Worm (Caenorhabditis elegans) whole organism, L2 larva: ENCODE results near the gene F23D12.7.

ENCODE experiments used
- C34F6.9 ChIP-seq: fragments of 150-350 bp; optimal IDR thresholded peaks from 2 replicates; lab custom pipeline; 2014; ENCODE audit warnings: missing biosample characterization, missing genetic modification characterization
- F13H6.1 ChIP-seq: sonication (generic microtip); optimal IDR thresholded peaks from 2 replicates; lab custom pipeline; 2016; ENCODE audit warnings: missing genetic modification characterization, missing compliant biosample characterization
- R02D3.7 ChIP-seq: fragments of 150-350 bp; optimal IDR thresholded peaks from 2 replicates; lab custom pipeline; 2014; ENCODE audit warnings: missing biosample characterization, missing genetic modification characterization
- Y55F3AM.14 ChIP-seq: fragments of 200-800 bp; sonication (Bioruptor generic); optimal IDR thresholded peaks from 2 replicates; lab custom pipeline; 2018; ENCODE audit warnings: mild to moderate bottlenecking, missing genetic modification characterization, missing compliant biosample characterization
- ZK546.5 ChIP-seq: sonication (generic microtip); optimal IDR thresholded peaks from 2 replicates; lab custom pipeline; 2017; ENCODE audit warnings: missing biosample characterization, missing genetic modification characterization
- alr-1 ChIP-seq: fragments of 150-350 bp; optimal IDR thresholded peaks from 2 replicates; lab custom pipeline; 2014; ENCODE audit warnings: missing biosample characterization, missing genetic modification characterization
- aly-2 ChIP-seq: fragments of 150-350 bp; optimal IDR thresholded peaks from 2 replicates; lab custom pipeline; 2014; ENCODE audit warnings: missing biosample characterization, missing genetic modification characterization
- ama-1 ChIP-seq: fragments of 150-350 bp; optimal IDR thresholded peaks from 2 replicates; lab custom pipeline; 2018; ENCODE audit warnings: inconsistent platforms
- blmp-1 ChIP-seq: sonication (generic microtip); optimal IDR thresholded peaks from 2 replicates; lab custom pipeline; 2017; ENCODE audit warnings: missing genetic modification characterization, mild to moderate bottlenecking, missing compliant biosample characterization, antibody characterized with exemption, moderate library complexity; ENCODE audit not compliant: insufficient read depth
- ceh-16 ChIP-seq: fragments of 150-350 bp; optimal IDR thresholded peaks from 2 replicates; lab custom pipeline; 2014; ENCODE audit warnings: missing biosample characterization, missing genetic modification characterization
- ceh-82 ChIP-seq: fragments of 150-350 bp; optimal IDR thresholded peaks from 2 replicates; lab custom pipeline; 2014; ENCODE audit warnings: missing biosample characterization, missing genetic modification characterization
- crh-2 ChIP-seq: sonication (generic microtip); optimal IDR thresholded peaks from 2 replicates; lab custom pipeline; 2017; ENCODE audit warnings: missing biosample characterization, missing genetic modification characterization
- dmd-4 ChIP-seq: sonication (generic microtip); optimal IDR thresholded peaks from 2 replicates; lab custom pipeline; 2017; ENCODE audit warnings: missing biosample characterization, missing genetic modification characterization
- egl-27 ChIP-seq: sonication (generic microtip); optimal IDR thresholded peaks from 3 replicates; lab custom pipeline; 2017; ENCODE audit warnings: missing biosample characterization, missing genetic modification reagents, missing genetic modification characterization
- elt-1 ChIP-seq: fragments of 150-350 bp; optimal IDR thresholded peaks from 2 replicates; lab custom pipeline; 2014; ENCODE audit warnings: missing biosample characterization, missing genetic modification characterization
- elt-3 ChIP-seq: sonication (generic microtip); optimal IDR thresholded peaks from 2 replicates; lab custom pipeline; 2017; ENCODE audit warnings: missing biosample characterization, missing genetic modification characterization
- fos-1 ChIP-seq: fragments of 150-350 bp; optimal IDR thresholded peaks from 2 replicates; lab custom pipeline; 2014; ENCODE audit warnings: missing biosample characterization, missing genetic modification characterization
- gmeb-1 ChIP-seq: fragments of 150-350 bp; optimal IDR thresholded peaks from 2 replicates; lab custom pipeline; 2014; ENCODE audit warnings: missing biosample characterization, missing genetic modification characterization
- lin-11 ChIP-seq: fragments of 150-350 bp; sonication (generic microtip); optimal IDR thresholded peaks from 2 replicates; lab custom pipeline; 2014; ENCODE audit warnings: missing biosample characterization, missing genetic modification characterization, inconsistent platforms, mixed read lengths
- lin-13 ChIP-seq: fragments of 150-350 bp; optimal IDR thresholded peaks from 2 replicates; lab custom pipeline; 2014; ENCODE audit warnings: missing biosample characterization, missing genetic modification reagents, missing genetic modification characterization
- lin-39 ChIP-seq: fragments of 150-350 bp; optimal IDR thresholded peaks from 2 replicates; lab custom pipeline; 2014; ENCODE audit warnings: missing biosample characterization, missing genetic modification reagents, missing genetic modification characterization
- lsy-2 ChIP-seq, 2 experiments: fragments of 150-350 bp in 1 of 2; sonication (generic microtip) in 1 of 2; optimal IDR thresholded peaks; 2 replicates each; lab custom pipeline; 2014 to 2017; ENCODE audit warnings: missing biosample characterization in 2 of 2, missing genetic modification characterization in 2 of 2
- mab-5 ChIP-seq: fragments of 150-350 bp; optimal IDR thresholded peaks from 2 replicates; lab custom pipeline; 2014; ENCODE audit warnings: missing biosample characterization, missing genetic modification characterization
- mbf-1 ChIP-seq: sonication (generic microtip); optimal IDR thresholded peaks from 2 replicates; lab custom pipeline; 2017; ENCODE audit warnings: missing biosample characterization, missing genetic modification characterization
- mdl-1 ChIP-seq, 2 experiments: fragments of 150-350 bp in 1 of 2; sonication (generic microtip) in 1 of 2; optimal IDR thresholded peaks; 2 replicates each; lab custom pipeline; 2017; ENCODE audit warnings: missing biosample characterization in 2 of 2, missing genetic modification characterization in 2 of 2
- nhr-10 ChIP-seq: sonication (generic microtip); optimal IDR thresholded peaks from 2 replicates; lab custom pipeline; 2017; ENCODE audit warnings: missing biosample characterization, missing genetic modification characterization
- nhr-11 ChIP-seq: fragments of 150-350 bp; optimal IDR thresholded peaks from 2 replicates; lab custom pipeline; 2014; ENCODE audit warnings: missing biosample characterization, missing genetic modification characterization
- nhr-12 ChIP-seq: fragments of 150-350 bp; optimal IDR thresholded peaks from 2 replicates; lab custom pipeline; 2014; ENCODE audit warnings: missing biosample characterization, missing genetic modification characterization
- nhr-129 ChIP-seq: fragments of 150-350 bp; optimal IDR thresholded peaks from 2 replicates; lab custom pipeline; 2014; ENCODE audit warnings: missing biosample characterization, missing genetic modification characterization
- nhr-21 ChIP-seq: fragments of 150-350 bp; optimal IDR thresholded peaks from 2 replicates; lab custom pipeline; 2014; ENCODE audit warnings: missing biosample characterization, missing genetic modification characterization
- nhr-23 ChIP-seq: fragments of 150-350 bp; optimal IDR thresholded peaks from 2 replicates; lab custom pipeline; 2014; ENCODE audit warnings: missing biosample characterization, missing genetic modification reagents, missing genetic modification characterization
- nhr-237 ChIP-seq: fragments of 150-350 bp; optimal IDR thresholded peaks from 2 replicates; lab custom pipeline; 2014; ENCODE audit warnings: missing biosample characterization, missing genetic modification characterization
- nhr-25 ChIP-seq: fragments of 150-350 bp; sonication (generic microtip); optimal IDR thresholded peaks from 3 replicates; lab custom pipeline; 2014; ENCODE audit warnings: missing biosample characterization, missing genetic modification characterization
- nhr-6 ChIP-seq: fragments of 150-350 bp; optimal IDR thresholded peaks from 2 replicates; lab custom pipeline; 2014; ENCODE audit warnings: missing biosample characterization, missing genetic modification characterization
- nhr-77 ChIP-seq: fragments of 150-350 bp; optimal IDR thresholded peaks from 2 replicates; lab custom pipeline; 2014; ENCODE audit warnings: missing biosample characterization, missing genetic modification characterization
- peb-1 ChIP-seq: fragments of 150-350 bp; optimal IDR thresholded peaks from 2 replicates; lab custom pipeline; 2014; ENCODE audit warnings: missing biosample characterization, missing genetic modification characterization
- sem-4 ChIP-seq: fragments of 150-350 bp; optimal IDR thresholded peaks from 2 replicates; lab custom pipeline; 2014; ENCODE audit warnings: missing biosample characterization, missing genetic modification reagents, missing genetic modification characterization
- skn-1 ChIP-seq: sonication (generic microtip); optimal IDR thresholded peaks from 2 replicates; lab custom pipeline; 2017; ENCODE audit warnings: missing biosample characterization, missing genetic modification characterization
- sma-3 ChIP-seq: sonication (generic microtip); optimal IDR thresholded peaks from 2 replicates; lab custom pipeline; 2016; ENCODE audit warnings: missing genetic modification reagents, missing genetic modification characterization, missing compliant biosample characterization
- sma-9 ChIP-seq, 2 experiments: fragments of 150-350 bp in 1 of 2; sonication (generic microtip) in 1 of 2; optimal IDR thresholded peaks; 2 replicates each; lab custom pipeline; 2014 to 2016; ENCODE audit warnings: missing genetic modification characterization in 2 of 2, mild to moderate bottlenecking in 1 of 2, missing biosample characterization in 1 of 2, missing compliant biosample characterization in 1 of 2, missing genetic modification reagents in 1 of 2, moderate library complexity in 1 of 2
- snpc-4 ChIP-seq: fragments of 150-350 bp; optimal IDR thresholded peaks from 2 replicates; lab custom pipeline; 2014; ENCODE audit warnings: missing biosample characterization, missing genetic modification characterization
- unc-39 ChIP-seq: fragments of 150-350 bp; optimal IDR thresholded peaks from 2 replicates; lab custom pipeline; 2014; ENCODE audit warnings: missing biosample characterization, missing genetic modification characterization
- unc-55 ChIP-seq: fragments of 150-350 bp; sonication (generic microtip); optimal IDR thresholded peaks from 3 replicates; lab custom pipeline; 2014; ENCODE audit warnings: missing biosample characterization, missing genetic modification reagents, missing genetic modification characterization
- unc-62 ChIP-seq: fragments of 150-350 bp; optimal IDR thresholded peaks from 2 replicates; lab custom pipeline; 2014; ENCODE audit warnings: missing biosample characterization, missing genetic modification reagents, missing genetic modification characterization
- zag-1 ChIP-seq: fragments of 150-350 bp; optimal IDR thresholded peaks from 2 replicates; lab custom pipeline; 2014; ENCODE audit warnings: missing biosample characterization, missing genetic modification characterization
- ztf-1 ChIP-seq: fragments of 200-800 bp; sonication (Bioruptor generic); conservative IDR thresholded peaks from 2 replicates; pipeline ENCODE4 v1.3.6; 2022; ENCODE audit warnings: missing genetic modification characterization, missing compliant biosample characterization
- ztf-11 ChIP-seq: sonication (generic microtip); optimal IDR thresholded peaks from 2 replicates; lab custom pipeline; 2017; ENCODE audit warnings: missing biosample characterization, missing genetic modification characterization
- ztf-4 ChIP-seq: fragments of 150-350 bp; optimal IDR thresholded peaks from 2 replicates; lab custom pipeline; 2014; ENCODE audit warnings: missing biosample characterization, missing genetic modification characterization

The F23D12.7 gene

DNA sequence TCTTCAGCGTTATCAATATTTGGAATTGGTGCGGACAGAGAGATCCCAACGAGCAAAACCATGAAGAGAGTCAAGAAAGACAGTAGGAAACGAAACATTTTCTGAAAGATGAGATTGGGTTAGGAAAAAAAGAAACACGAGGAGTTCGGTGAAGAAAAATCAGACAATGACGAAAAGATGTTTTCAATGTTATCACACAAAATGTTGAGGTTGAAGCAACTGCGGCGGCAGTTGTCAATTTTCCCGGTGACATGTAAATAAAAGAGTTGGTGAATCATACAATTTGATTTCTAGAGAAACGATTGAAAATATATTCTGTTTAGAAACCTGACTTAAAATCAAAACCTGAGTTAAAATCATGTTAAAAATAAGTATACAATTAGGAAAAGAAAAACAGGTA, at the start of gene F23D12.7:
F23D12.7 (minus strand) TSS at position 101 of the 400 bp plus-strand sequence.
- TF ChIP-seq egl-27 (tag; lab: Kevin White, UChicago): no peak

DNA sequence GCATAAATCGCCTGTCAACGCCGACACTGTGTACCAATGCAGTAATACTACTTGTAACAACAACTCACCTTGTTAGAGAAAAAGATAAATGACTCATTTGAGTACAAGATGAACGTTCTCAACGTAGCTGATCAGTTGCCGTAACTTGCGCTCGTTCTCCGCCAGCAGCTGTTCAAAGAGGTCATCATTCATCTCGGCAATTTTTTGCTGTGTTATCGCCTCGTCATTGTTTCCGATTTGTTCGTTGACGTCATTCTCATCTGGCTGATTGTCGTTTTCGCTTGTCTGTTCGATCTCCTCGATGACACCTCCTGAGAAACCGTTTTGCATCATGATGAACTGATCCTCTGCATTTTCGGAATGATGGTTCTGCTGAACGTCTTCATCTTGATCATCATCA, 49.6 kb upstream of the F23D12.7 start:
- TF ChIP-seq Y55F3AM.14 (GFP tag; lab: Kevin White, UChicago): no peak
- TF ChIP-seq fos-1 (tag; lab: Kevin White, UChicago): peak; percentile 20
- TF ChIP-seq aly-2 (tag; lab: Kevin White, UChicago): no peak
- TF ChIP-seq ama-1 (lab: Kevin White, UChicago): no peak
- TF ChIP-seq F13H6.1 (tag; lab: Kevin White, UChicago): peak; percentile 69
- no peak for TF ChIP-seq gmeb-1 (tag; lab: Kevin White, UChicago)
- no peak for TF ChIP-seq unc-55 (GFP tag; lab: Kevin White, UChicago)
- TF ChIP-seq mdl-1 (tag; optimal IDR thresholded peaks at IDR 0.05; lab: Kevin White, UChicago): no peak
- no peak for TF ChIP-seq ZK546.5 (tag; lab: Kevin White, UChicago)
- peak; percentile 52 for TF ChIP-seq nhr-129
- TF ChIP-seq dmd-4 (tag; lab: Kevin White, UChicago): no peak
- no peak for TF ChIP-seq ztf-11 (tag; lab: Kevin White, UChicago)
- TF ChIP-seq nhr-77 (tag; lab: Kevin White, UChicago): no peak
- no peak for TF ChIP-seq ceh-16
- no peak for TF ChIP-seq R02D3.7 (tag; lab: Kevin White, UChicago)
- no peak for TF ChIP-seq crh-2 (tag; lab: Kevin White, UChicago)
- TF ChIP-seq sma-9 (GFP tag; optimal IDR thresholded peaks at IDR 0.05; lab: Kevin White, UChicago): peak; percentile 90
- TF ChIP-seq sma-9 (tag; optimal IDR thresholded peaks at IDR 0.05; lab: Kevin White, UChicago): no peak
- TF ChIP-seq C34F6.9: peak; percentile 10
- peak; percentile 63 for TF ChIP-seq nhr-21
- no peak for TF ChIP-seq snpc-4
- TF ChIP-seq peb-1: no peak
- TF ChIP-seq sma-3 (GFP tag; lab: Kevin White, UChicago): peak; percentile 63
- peak; percentile 33 for TF ChIP-seq nhr-25 (tag; lab: Kevin White, UChicago)
- TF ChIP-seq skn-1 (tag; lab: Kevin White, UChicago): no peak
- TF ChIP-seq unc-39 (tag; lab: Kevin White, UChicago): no peak
- no peak for TF ChIP-seq elt-3 (tag; lab: Kevin White, UChicago)
- TF ChIP-seq alr-1 (tag; lab: Kevin White, UChicago): no peak
- TF ChIP-seq zag-1 (tag; lab: Kevin White, UChicago): no peak
- TF ChIP-seq sem-4 (tag; lab: Kevin White, UChicago): peak; percentile 75
- peak; percentile 4 for TF ChIP-seq blmp-1 (tag; lab: Kevin White, UChicago)
- no peak for TF ChIP-seq lin-13 (GFP tag; lab: Kevin White, UChicago)
- TF ChIP-seq lin-11 (tag; lab: Kevin White, UChicago): no peak
- TF ChIP-seq mab-5: peak; percentile 23
- no peak for TF ChIP-seq nhr-10
- no peak for TF ChIP-seq unc-62
- no peak for TF ChIP-seq egl-27 (tag; lab: Kevin White, UChicago)
- TF ChIP-seq ztf-4 (tag; lab: Kevin White, UChicago): no peak
- no peak for TF ChIP-seq nhr-23 (tag; lab: Kevin White, UChicago)
- TF ChIP-seq lsy-2 (tag; optimal IDR thresholded peaks at IDR 0.05; lab: Kevin White, UChicago): peak in 1 of 2 experiments; percentile 44
- no peak for TF ChIP-seq nhr-12 (tag; lab: Kevin White, UChicago)
- no peak for TF ChIP-seq lin-39 (tag; lab: Kevin White, UChicago)
- TF ChIP-seq ceh-82: no peak
- no peak for TF ChIP-seq ztf-1 (GFP tag; lab: Robert Waterston, UW)
- TF ChIP-seq nhr-6 (tag; lab: Kevin White, UChicago): no peak
- no peak for TF ChIP-seq nhr-11
- TF ChIP-seq nhr-237 (tag; lab: Kevin White, UChicago): no peak
- no peak for TF ChIP-seq mbf-1 (tag; lab: Kevin White, UChicago)
- TF ChIP-seq elt-1: no peak
